Worm (Caenorhabditis elegans) whole organism, late embryonic: ENCODE results near the gene gnrr-2.

Experiments
- ceh-45 ChIP-seq: fragments of 200-800 bp; sonication (Bioruptor generic); IDR thresholded peaks from 2 replicates; pipeline ENCODE4 v1.3.6; 2022; ENCODE audit warnings: missing genetic modification reagents, missing genetic modification characterization, missing compliant biosample characterization
- ceh-48 ChIP-seq: sonication (generic microtip); optimal IDR thresholded peaks from 2 replicates; lab custom pipeline; 2016; ENCODE audit warnings: missing genetic modification characterization, inconsistent platforms, missing compliant biosample characterization
- ceh-6 ChIP-seq: fragments of 200-800 bp; sonication (Bioruptor generic); optimal IDR thresholded peaks from 2 replicates; lab custom pipeline; 2018; ENCODE audit warnings: mild to moderate bottlenecking, missing genetic modification characterization, missing compliant biosample characterization
- ceh-9 ChIP-seq: sonication (generic microtip); optimal IDR thresholded peaks from 2 replicates; lab custom pipeline; 2016; ENCODE audit warnings: mild to moderate bottlenecking, missing genetic modification characterization, inconsistent platforms, missing compliant biosample characterization
- dmd-4 ChIP-seq: sonication (generic microtip); optimal IDR thresholded peaks from 2 replicates; lab custom pipeline; 2016; ENCODE audit warnings: borderline replicate concordance, missing genetic modification characterization, missing compliant biosample characterization
- elt-2 ChIP-seq: sonication (generic microtip); optimal IDR thresholded peaks from 2 replicates; lab custom pipeline; 2016; ENCODE audit warnings: missing genetic modification reagents, missing genetic modification characterization, missing compliant biosample characterization
- nfya-1 ChIP-seq: sonication (generic microtip); optimal IDR thresholded peaks from 2 replicates; lab custom pipeline; 2017; ENCODE audit warnings: missing genetic modification characterization, mild to moderate bottlenecking, missing compliant biosample characterization, antibody characterized with exemption, moderate library complexity
- nhr-11 ChIP-seq: fragments of 150-350 bp; optimal IDR thresholded peaks from 2 replicates; lab custom pipeline; 2014; ENCODE audit warnings: missing biosample characterization, missing genetic modification characterization
- pax-1 ChIP-seq: fragments of 150-350 bp; optimal IDR thresholded peaks from 2 replicates; lab custom pipeline; 2014; ENCODE audit warnings: missing biosample characterization, missing genetic modification characterization
- pha-4 ChIP-seq: fragments of 150-350 bp; optimal IDR thresholded peaks from 2 replicates; lab custom pipeline; 2018; ENCODE audit warnings: missing biosample characterization, missing genetic modification reagents, missing genetic modification characterization
- pqm-1 ChIP-seq: sonication (generic microtip); optimal IDR thresholded peaks from 2 replicates; lab custom pipeline; 2016; ENCODE audit warnings: missing genetic modification characterization, missing compliant biosample characterization
- unc-55 ChIP-seq: sonication (generic microtip); optimal IDR thresholded peaks from 2 replicates; lab custom pipeline; 2017; ENCODE audit warnings: missing biosample characterization, missing genetic modification reagents, missing genetic modification characterization

- TF ChIP-seq dmd-4 (tag; lab: Kevin White, UChicago) (no peak), nfya-1 (tag; lab: Kevin White, UChicago) (no peak), ceh-6 (GFP tag; lab: Kevin White, UChicago) (no peak), pqm-1 (tag; lab: Kevin White, UChicago) (no peak), elt-2 (tag; lab: Kevin White, UChicago) (no peak), pha-4 (tag; lab: Kevin White, UChicago) (no peak), ceh-9 (no peak), nhr-11 (tag; lab: Kevin White, UChicago) (no peak), unc-55 (GFP tag; lab: Kevin White, UChicago) (no peak), ceh-48 (tag; lab: Kevin White, UChicago) (no peak), ceh-45 (GFP tag; lab: Robert Waterston, UW) (no peak), pax-1 (tag; lab: Kevin White, UChicago) (no peak)
Observed at ce11 chrV:14440841-14441240, 32.0 kb downstream of the gnrr-2 start, which contains the start of gene F23B12.4.
